Worm (Caenorhabditis elegans): Measurements from ENCODE around the gene marc-2.

DNA sequence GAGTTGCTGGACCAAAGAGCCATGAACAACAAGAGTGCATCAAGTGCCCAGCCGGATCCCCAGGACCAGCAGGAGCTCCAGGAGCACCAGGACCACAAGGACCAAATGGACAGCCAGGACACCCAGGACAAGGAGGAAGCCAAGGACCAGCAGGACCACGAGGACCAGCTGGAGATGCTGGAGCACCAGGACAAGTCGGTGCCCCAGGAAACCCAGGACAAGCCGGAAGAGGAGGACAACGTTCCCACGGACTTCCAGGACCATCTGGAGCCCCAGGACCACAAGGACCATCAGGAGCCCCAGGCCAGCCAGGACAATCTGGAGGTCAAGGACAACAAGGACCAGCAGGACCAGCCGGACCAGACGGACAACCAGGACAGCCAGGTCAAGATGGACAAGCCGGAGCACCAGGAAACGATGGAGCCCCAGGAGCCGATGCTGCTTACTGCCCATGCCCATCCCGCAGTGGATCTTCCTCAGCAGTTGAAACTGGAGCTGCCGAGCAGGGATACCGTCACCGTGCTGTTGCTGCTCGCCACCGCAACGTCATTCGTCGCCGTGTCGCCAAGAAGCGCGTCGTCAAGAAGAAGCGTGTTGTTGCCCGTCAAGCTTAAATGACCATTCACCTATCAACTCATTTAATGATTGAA is 44.7 kb upstream of the marc-2 start:
- TF ChIP-seq ama-1 (optimal IDR thresholded peaks at IDR 0.05) = no peak
- TF ChIP-seq pha-4 (tag; optimal IDR thresholded peaks at IDR 0.05) = no peak

Measured in whole organism, late embryonic.